Worm (Caenorhabditis elegans): ENCODE measurements around the gene C14A4.13.

ce11 chrII:10643403-10643802 is 25.1 kb downstream of the C14A4.13 start, which contains the start of gene M28.4:
- no peak for TF ChIP-seq nhr-28 (tag; optimal IDR thresholded peaks at IDR 0.05)
- no peak for TF ChIP-seq lir-3 (tag; optimal IDR thresholded peaks at IDR 0.05; ENCODE audit: poor library complexity)
- no peak for TF ChIP-seq efl-3 (GFP tag; optimal IDR thresholded peaks at IDR 0.05)
- no peak for TF ChIP-seq mdl-1 (tag; optimal IDR thresholded peaks at IDR 0.05)
- no peak for TF ChIP-seq skn-1 (tag; optimal IDR thresholded peaks at IDR 0.05)
- no peak for TF ChIP-seq dpl-1 (GFP tag; optimal IDR thresholded peaks at IDR 0.05)
- no peak for TF ChIP-seq snu-23 (GFP tag; optimal IDR thresholded peaks at IDR 0.05)

Measured in whole organism, L1 larva.